Worm (Caenorhabditis elegans) whole organism, L3 larva: Measurements from ENCODE around the gene pqn-22.

ENCODE experiments used
- R02D3.7 ChIP-seq: fragments of 150-350 bp; optimal IDR thresholded peaks from 2 replicates; lab custom pipeline; 2014; ENCODE audit warnings: missing biosample characterization, missing genetic modification characterization
- ZK546.5 ChIP-seq: sonication (generic microtip); optimal IDR thresholded peaks from 2 replicates; lab custom pipeline; 2017; ENCODE audit warnings: missing biosample characterization, missing genetic modification characterization
- ama-1 ChIP-seq: fragments of 150-350 bp; optimal IDR thresholded peaks from 2 replicates; lab custom pipeline; 2018
- ceh-16 ChIP-seq: sonication (generic microtip); optimal IDR thresholded peaks from 2 replicates; lab custom pipeline; 2017; ENCODE audit warnings: missing biosample characterization, missing genetic modification characterization
- ceh-28 ChIP-seq: fragments of 150-350 bp; optimal IDR thresholded peaks from 2 replicates; lab custom pipeline; 2014; ENCODE audit warnings: missing biosample characterization, missing genetic modification reagents, missing genetic modification characterization
- ceh-82 ChIP-seq: fragments of 150-350 bp; optimal IDR thresholded peaks from 2 replicates; lab custom pipeline; 2014; ENCODE audit warnings: missing biosample characterization, missing genetic modification characterization
- daf-12 ChIP-seq: fragments of 150-350 bp; optimal IDR thresholded peaks from 2 replicates; lab custom pipeline; 2014; ENCODE audit warnings: missing biosample characterization, missing genetic modification reagents, missing genetic modification characterization
- egl-5 ChIP-seq: fragments of 150-350 bp; optimal IDR thresholded peaks from 2 replicates; lab custom pipeline; 2017; ENCODE audit warnings: missing biosample characterization, missing genetic modification reagents, missing genetic modification characterization, inconsistent platforms
- elt-2 ChIP-seq: sonication (generic microtip); optimal IDR thresholded peaks from 2 replicates; lab custom pipeline; 2016; ENCODE audit warnings: missing genetic modification reagents, mild to moderate bottlenecking, missing genetic modification characterization, missing compliant biosample characterization
- elt-3 ChIP-seq, 3 experiments: fragments of 150-350 bp in 1 of 3; sonication (generic microtip) in 2 of 3; optimal IDR thresholded peaks; 2 replicates in 2 of 3; 4 replicates in 1 of 3; lab custom pipeline; 2014 to 2017; ENCODE audit warnings: missing biosample characterization in 3 of 3, missing genetic modification characterization in 3 of 3
- eor-1 ChIP-seq, 2 experiments: fragments of 150-350 bp; optimal IDR thresholded peaks; 2 replicates each; lab custom pipeline; 2014 to 2018; ENCODE audit warnings: missing biosample characterization in 2 of 2, missing genetic modification characterization in 2 of 2
- fkh-10 ChIP-seq: sonication (generic microtip); optimal IDR thresholded peaks from 2 replicates; lab custom pipeline; 2017; ENCODE audit warnings: missing biosample characterization, missing genetic modification reagents, missing genetic modification characterization
- fkh-2 ChIP-seq: fragments of 150-350 bp; optimal IDR thresholded peaks from 2 replicates; lab custom pipeline; 2014; ENCODE audit warnings: missing biosample characterization, missing genetic modification reagents, missing genetic modification characterization
- fos-1 ChIP-seq: fragments of 150-350 bp; optimal IDR thresholded peaks from 2 replicates; lab custom pipeline; 2014; ENCODE audit warnings: missing biosample characterization, missing genetic modification characterization
- hmg-11 ChIP-seq: sonication (generic microtip); optimal IDR thresholded peaks from 2 replicates; lab custom pipeline; 2016; ENCODE audit warnings: missing genetic modification characterization, missing compliant biosample characterization
- jun-1 ChIP-seq: fragments of 150-350 bp; optimal IDR thresholded peaks from 2 replicates; lab custom pipeline; 2014; ENCODE audit warnings: missing biosample characterization, missing genetic modification reagents, missing genetic modification characterization
- lin-39 ChIP-seq: fragments of 150-350 bp; optimal IDR thresholded peaks from 2 replicates; lab custom pipeline; 2018; ENCODE audit warnings: missing biosample characterization, missing genetic modification reagents, missing genetic modification characterization
- mdl-1 ChIP-seq: fragments of 150-350 bp; optimal IDR thresholded peaks from 2 replicates; lab custom pipeline; 2014; ENCODE audit warnings: missing biosample characterization, missing genetic modification characterization
- mml-1 ChIP-seq: fragments of 150-350 bp; sonication (generic microtip); optimal IDR thresholded peaks from 3 replicates; lab custom pipeline; 2014; ENCODE audit warnings: missing biosample characterization, missing genetic modification characterization
- nfya-1 ChIP-seq: sonication (generic microtip); optimal IDR thresholded peaks from 2 replicates; lab custom pipeline; 2017; ENCODE audit warnings: missing genetic modification characterization, mild to moderate bottlenecking, missing compliant biosample characterization, antibody characterized with exemption, moderate library complexity; ENCODE audit not compliant: insufficient read depth
- nhr-11 ChIP-seq: fragments of 150-350 bp; optimal IDR thresholded peaks from 2 replicates; lab custom pipeline; 2014; ENCODE audit warnings: missing biosample characterization, missing genetic modification characterization
- nhr-12 ChIP-seq: fragments of 150-350 bp; optimal IDR thresholded peaks from 2 replicates; lab custom pipeline; 2014; ENCODE audit warnings: missing biosample characterization, missing genetic modification characterization
- nhr-23 ChIP-seq: fragments of 150-350 bp; optimal IDR thresholded peaks from 2 replicates; lab custom pipeline; 2014; ENCODE audit warnings: missing biosample characterization, missing genetic modification reagents, missing genetic modification characterization
- nhr-237 ChIP-seq: fragments of 150-350 bp; optimal IDR thresholded peaks from 2 replicates; lab custom pipeline; 2014; ENCODE audit warnings: missing biosample characterization, missing genetic modification characterization
- nhr-25 ChIP-seq: sonication (generic microtip); optimal IDR thresholded peaks from 2 replicates; lab custom pipeline; 2017; ENCODE audit warnings: missing biosample characterization, missing genetic modification characterization
- nhr-43 ChIP-seq: sonication (generic microtip); optimal IDR thresholded peaks from 2 replicates; lab custom pipeline; 2016; ENCODE audit warnings: mild to moderate bottlenecking, missing genetic modification characterization, missing compliant biosample characterization; ENCODE audit not compliant: poor library complexity, severe bottlenecking
- nhr-67 ChIP-seq: fragments of 150-350 bp; optimal IDR thresholded peaks from 2 replicates; lab custom pipeline; 2014; ENCODE audit warnings: missing biosample characterization, missing genetic modification characterization
- nhr-76 ChIP-seq: fragments of 150-350 bp; sonication (generic microtip); optimal IDR thresholded peaks from 5 replicates; lab custom pipeline; 2014; ENCODE audit warnings: missing biosample characterization, missing genetic modification characterization
- nhr-77 ChIP-seq: fragments of 150-350 bp; optimal IDR thresholded peaks from 2 replicates; lab custom pipeline; 2014; ENCODE audit warnings: missing biosample characterization, missing genetic modification characterization
- pha-4 ChIP-seq: fragments of 150-350 bp; optimal IDR thresholded peaks from 2 replicates; lab custom pipeline; 2014; ENCODE audit warnings: missing biosample characterization, missing genetic modification reagents, missing genetic modification characterization
- pqm-1 ChIP-seq: fragments of 150-350 bp; optimal IDR thresholded peaks from 2 replicates; lab custom pipeline; 2017; ENCODE audit warnings: missing biosample characterization, missing genetic modification characterization, inconsistent platforms
- tbx-2 ChIP-seq: sonication (generic microtip); optimal IDR thresholded peaks from 2 replicates; lab custom pipeline; 2016; ENCODE audit warnings: mild to moderate bottlenecking, missing genetic modification characterization, missing compliant biosample characterization
- unc-39 ChIP-seq: sonication (generic microtip); optimal IDR thresholded peaks from 4 replicates; lab custom pipeline; 2017; ENCODE audit warnings: missing biosample characterization, missing genetic modification characterization
- ztf-11 ChIP-seq: fragments of 150-350 bp; optimal IDR thresholded peaks from 2 replicates; lab custom pipeline; 2014; ENCODE audit warnings: missing biosample characterization, missing genetic modification characterization
- ztf-4 ChIP-seq: fragments of 150-350 bp; optimal IDR thresholded peaks from 2 replicates; lab custom pipeline; 2014; ENCODE audit warnings: missing biosample characterization, missing genetic modification characterization

pqn-22 gene

DNA sequence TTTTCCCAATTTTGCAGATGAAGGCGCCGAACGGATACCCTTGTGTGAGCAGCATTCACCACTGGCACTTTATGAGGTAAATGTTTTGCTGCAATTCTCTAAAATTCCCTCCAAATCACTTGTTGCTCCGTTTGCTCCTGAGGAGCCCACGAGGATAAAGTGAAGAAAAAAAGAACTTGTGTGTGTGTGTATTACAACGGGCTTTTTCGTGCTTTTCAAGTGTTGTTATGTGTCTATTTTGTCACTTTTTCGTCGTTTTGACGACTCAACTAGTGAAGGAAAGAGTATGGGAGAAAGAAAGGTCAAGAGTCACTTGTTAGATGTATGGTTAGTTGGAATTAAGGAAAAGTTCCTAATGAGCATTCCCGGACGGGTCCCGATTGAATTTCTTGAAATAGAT lies 28.6 kb upstream of the pqn-22 start:
- no peak for TF ChIP-seq elt-3 (tag; optimal IDR thresholded peaks at IDR 0.05; lab: Kevin White, UChicago)
- TF ChIP-seq ztf-4 (tag; lab: Kevin White, UChicago): no peak
- no peak for TF ChIP-seq fos-1 (tag; lab: Kevin White, UChicago)
- no peak for TF ChIP-seq nhr-11 (tag; lab: Kevin White, UChicago)
- no peak for TF ChIP-seq elt-2 (tag; lab: Kevin White, UChicago)
- no peak for TF ChIP-seq ZK546.5 (tag; lab: Kevin White, UChicago)
- TF ChIP-seq egl-5: no peak

DNA sequence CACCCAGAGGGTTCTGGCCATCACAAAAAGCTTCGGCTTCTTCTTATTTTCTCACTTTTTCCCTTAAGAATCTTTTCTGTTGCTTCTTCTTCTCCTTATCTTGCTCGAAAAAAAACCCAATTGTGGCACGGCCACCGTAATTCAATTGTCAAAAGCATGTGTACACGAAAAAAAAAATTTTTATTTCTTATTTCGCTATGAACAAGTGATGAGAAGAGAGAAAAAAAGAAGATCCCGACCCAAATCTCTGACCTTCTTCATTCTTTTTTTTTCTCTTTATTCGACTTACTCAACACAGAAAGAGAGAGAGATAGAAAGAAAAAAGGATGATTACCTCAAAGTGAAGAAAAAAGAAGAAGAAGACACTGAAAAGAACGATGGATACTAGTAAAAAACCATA lies 27.5 kb upstream of the pqn-22 start:
- TF ChIP-seq pqm-1 (tag; lab: Kevin White, UChicago) (no peak), fkh-10 (GFP tag; lab: Kevin White, UChicago) (peak; percentile 80), egl-5 (no peak), ztf-11 (tag; lab: Kevin White, UChicago) (no peak)

DNA sequence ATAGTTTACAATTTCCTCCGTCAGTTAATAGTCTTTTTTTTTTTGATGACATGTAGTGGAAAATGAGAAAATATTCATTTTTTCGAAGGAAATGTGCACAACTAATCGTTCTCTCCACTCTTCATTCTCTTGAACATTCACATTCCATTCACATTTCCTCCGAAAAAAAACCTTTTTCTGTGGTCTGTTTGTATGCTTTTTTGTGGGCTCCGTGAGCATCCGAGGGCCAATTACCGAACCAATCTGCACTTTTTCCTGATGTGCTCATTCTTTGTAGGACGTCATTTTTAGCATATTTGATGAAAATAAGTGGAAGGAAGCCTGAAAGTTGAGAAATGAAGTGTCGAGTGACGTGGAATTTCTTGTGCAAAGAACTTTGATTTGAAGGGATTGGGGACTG lies 26.3 kb upstream of the pqn-22 start:
- no peak for TF ChIP-seq fkh-2 (tag; lab: Kevin White, UChicago)
- no peak for TF ChIP-seq pqm-1 (tag; lab: Kevin White, UChicago)
- TF ChIP-seq nhr-25: no peak
- TF ChIP-seq ceh-82: no peak

DNA sequence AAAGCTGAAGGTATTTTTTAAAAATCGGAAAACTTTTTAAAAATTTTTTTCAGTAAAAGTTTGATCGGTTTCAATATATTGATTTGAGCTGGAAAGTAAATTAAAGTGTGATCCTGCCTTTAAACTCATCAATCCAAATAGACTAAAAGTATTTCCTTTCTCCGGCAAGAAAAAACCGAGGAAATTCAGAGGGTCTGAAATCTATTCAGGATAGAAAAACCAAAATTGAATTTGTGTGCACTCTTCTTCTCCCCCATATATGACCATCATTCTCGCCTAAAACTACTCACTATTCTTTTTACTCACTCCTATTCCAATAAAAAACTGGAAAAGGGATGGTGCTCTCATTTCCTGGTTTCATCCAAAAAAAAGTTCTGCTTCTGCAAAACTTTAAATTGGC lies 21.4 kb upstream of the pqn-22 start:
- peak; percentile 75 for TF ChIP-seq fkh-10 (GFP tag; lab: Kevin White, UChicago)
- TF ChIP-seq mml-1 (tag; lab: Kevin White, UChicago): no peak

DNA sequence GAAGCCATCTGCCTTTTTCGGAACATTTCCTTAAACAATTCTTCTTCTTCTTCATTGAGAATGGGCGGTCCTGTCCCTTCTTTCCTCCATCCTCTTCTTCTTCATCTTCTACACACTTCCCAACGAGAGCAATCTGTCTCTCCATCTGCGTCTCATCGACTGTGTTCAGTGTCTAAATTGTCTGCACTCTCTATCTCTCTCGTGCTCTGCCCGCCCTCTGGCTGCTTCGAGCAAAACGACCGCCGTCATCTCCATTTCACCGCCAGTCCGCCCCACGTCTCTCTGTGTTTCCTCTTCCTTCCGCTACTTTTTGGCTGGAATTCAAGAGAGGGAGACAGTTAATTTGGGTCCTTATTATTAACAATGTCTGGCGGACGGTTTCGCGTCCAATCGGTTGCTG lies 20.0 kb upstream of the pqn-22 start:
- TF ChIP-seq elt-2 (tag; lab: Kevin White, UChicago) (peak; percentile 30), pha-4 (tag; lab: Kevin White, UChicago) (peak; percentile 19), lin-39 (tag; lab: Kevin White, UChicago) (peak; percentile 57), hmg-11 (tag; lab: Kevin White, UChicago) (peak; percentile 74), nhr-43 (tag; lab: Kevin White, UChicago) (no peak), nfya-1 (tag; lab: Kevin White, UChicago) (peak; percentile 71), nhr-237 (tag; lab: Kevin White, UChicago) (no peak)

DNA sequence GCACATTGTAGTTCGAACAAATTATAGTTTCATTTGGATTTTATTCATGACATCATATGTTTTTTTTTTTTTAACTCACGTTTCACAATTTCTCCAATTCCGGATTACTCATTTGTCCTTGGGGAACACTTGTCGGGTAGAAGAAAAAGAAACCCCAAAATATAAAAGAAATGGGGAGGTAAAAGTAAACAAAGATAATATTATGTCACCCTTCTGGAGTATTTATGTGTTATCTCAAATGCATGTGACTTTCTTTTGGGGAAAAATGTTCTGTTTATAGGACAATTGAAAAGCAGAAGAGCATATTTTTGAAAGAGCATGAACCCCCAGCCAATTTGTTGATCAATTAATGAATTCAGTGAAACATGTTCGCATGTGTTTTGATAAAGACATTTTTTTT lies 18.4 kb upstream of the pqn-22 start:
- TF ChIP-seq pha-4 (tag; lab: Kevin White, UChicago): peak; percentile 94
- TF ChIP-seq elt-2 (tag; lab: Kevin White, UChicago): peak; percentile 55
- TF ChIP-seq pqm-1 (tag; lab: Kevin White, UChicago): peak; percentile 59
- TF ChIP-seq ztf-4 (tag; lab: Kevin White, UChicago): no peak
- peak; percentile 16 for TF ChIP-seq jun-1
- TF ChIP-seq mml-1 (tag; lab: Kevin White, UChicago): no peak

DNA sequence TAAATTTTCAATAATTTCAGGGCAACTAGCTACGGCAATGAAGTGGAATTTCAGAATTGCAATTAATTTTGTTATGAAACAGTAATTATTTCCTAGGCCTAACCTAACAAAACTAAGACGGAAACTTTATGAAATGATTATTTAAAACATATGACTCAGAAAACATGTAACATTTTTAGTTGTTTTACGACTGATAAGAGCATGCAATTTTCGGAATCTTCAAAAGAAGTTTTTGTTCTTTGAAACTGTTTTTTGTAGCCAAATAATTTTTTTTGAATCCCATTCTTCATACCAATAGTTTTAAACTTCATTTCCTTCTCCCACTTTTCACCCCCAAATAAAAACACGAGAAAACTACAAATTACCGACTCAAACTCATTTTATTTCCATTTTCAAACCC lies 15.6 kb upstream of the pqn-22 start:
- TF ChIP-seq mdl-1 (tag; lab: Kevin White, UChicago) (no peak), ceh-28 (tag; lab: Kevin White, UChicago) (no peak), nhr-67 (tag; lab: Kevin White, UChicago) (no peak), tbx-2 (tag; lab: Kevin White, UChicago) (no peak), ceh-16 (tag; lab: Kevin White, UChicago) (no peak), nhr-43 (tag; lab: Kevin White, UChicago) (no peak), egl-5 (no peak), R02D3.7 (tag; lab: Kevin White, UChicago) (no peak), pqm-1 (tag; lab: Kevin White, UChicago) (peak; percentile 72)

DNA sequence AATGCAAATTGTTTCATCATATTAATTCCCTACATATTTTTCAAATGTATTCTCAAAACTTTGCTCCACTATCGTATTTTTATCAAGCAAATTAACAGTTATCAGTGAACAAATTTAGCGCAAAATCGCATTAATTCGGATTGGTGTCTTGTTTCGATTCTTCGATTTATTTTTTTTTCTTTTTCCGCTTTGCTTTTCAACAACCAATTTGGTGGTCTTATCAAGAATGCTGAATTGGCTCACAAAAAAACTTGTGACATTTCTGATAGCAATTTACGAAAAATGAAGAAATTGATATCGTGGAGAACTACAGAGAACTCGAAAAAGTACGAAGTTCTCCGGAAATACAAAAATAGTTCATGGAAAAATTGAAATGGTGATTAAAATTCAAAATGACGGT lies 15.0 kb upstream of the pqn-22 start:
- TF ChIP-seq pha-4 (tag; lab: Kevin White, UChicago): peak; percentile 58
- TF ChIP-seq unc-39 (tag; lab: Kevin White, UChicago): no peak
- TF ChIP-seq nfya-1 (tag; lab: Kevin White, UChicago): no peak
- TF ChIP-seq mdl-1 (tag; lab: Kevin White, UChicago): no peak
- TF ChIP-seq nhr-77: no peak
- no peak for TF ChIP-seq ama-1 (lab: Kevin White, UChicago)
- TF ChIP-seq hmg-11 (tag; lab: Kevin White, UChicago): no peak
- no peak for TF ChIP-seq fos-1 (tag; lab: Kevin White, UChicago)
- no peak for TF ChIP-seq eor-1 (tag; optimal IDR thresholded peaks at IDR 0.05; lab: Kevin White, UChicago)
- no peak for TF ChIP-seq egl-5
- TF ChIP-seq pqm-1 (tag; lab: Kevin White, UChicago): peak; percentile 73
- no peak for TF ChIP-seq R02D3.7 (tag; lab: Kevin White, UChicago)
- no peak for TF ChIP-seq nhr-25
- TF ChIP-seq fkh-2 (tag; lab: Kevin White, UChicago): no peak
- no peak for TF ChIP-seq ztf-4 (tag; lab: Kevin White, UChicago)
- TF ChIP-seq ceh-16 (tag; lab: Kevin White, UChicago): no peak
- no peak for TF ChIP-seq nhr-11 (tag; lab: Kevin White, UChicago)
- TF ChIP-seq nhr-23 (tag; lab: Kevin White, UChicago): no peak
- peak; percentile 14 for TF ChIP-seq jun-1
- TF ChIP-seq daf-12: no peak
- TF ChIP-seq fkh-10 (GFP tag; lab: Kevin White, UChicago): no peak
- TF ChIP-seq elt-2 (tag; lab: Kevin White, UChicago): peak; percentile 95
- TF ChIP-seq ZK546.5 (tag; lab: Kevin White, UChicago): no peak
- TF ChIP-seq nhr-12: no peak
- no peak for TF ChIP-seq nhr-76 (tag; lab: Kevin White, UChicago)
